Worm (Caenorhabditis elegans): ENCODE measurements around the gene F26C11.4.
A peak's percentile ranks its signal among the peaks of the same experiment; 100 is the strongest.

The F26C11.4 gene

ce11 chrII:9892409-9892808 lies 23.7 kb downstream of the F26C11.4 start, which contains the start of gene C08H9.16 (continued):
- no peak for TF ChIP-seq zfp-3 (GFP tag; conservative IDR thresholded peaks at IDR 0.05)
- TF ChIP-seq lin-1 (GFP tag; IDR thresholded peaks at IDR 0.05), result no peak
- TF ChIP-seq mes-2 (tag; optimal IDR thresholded peaks at IDR 0.05; ENCODE audit: poor library complexity, severe bottlenecking), result peak; percentile 68
- no peak for TF ChIP-seq nhr-237 (tag; optimal IDR thresholded peaks at IDR 0.05)
- no peak for TF ChIP-seq nhr-42 (GFP tag; IDR thresholded peaks at IDR 0.05)
- no peak for TF ChIP-seq madf-5 (GFP tag; IDR thresholded peaks at IDR 0.05)
- TF ChIP-seq ceh-32 (tag; optimal IDR thresholded peaks at IDR 0.05; ENCODE audit: poor library complexity), result no peak
- no peak for TF ChIP-seq sdz-12 (GFP tag; optimal IDR thresholded peaks at IDR 0.05)
- TF ChIP-seq unc-130 (GFP tag; optimal IDR thresholded peaks at IDR 0.05), result peak; percentile 24
- TF ChIP-seq mxl-2 (GFP tag; conservative IDR thresholded peaks at IDR 0.05), result no peak
- peak in 1 of 2 experiments; percentile 18 for TF ChIP-seq hif-1 (tag; optimal IDR thresholded peaks at IDR 0.05)
- TF ChIP-seq nhr-76 (tag; optimal IDR thresholded peaks at IDR 0.05), result no peak
- no peak for TF ChIP-seq nhr-10 (tag; optimal IDR thresholded peaks at IDR 0.05)
- TF ChIP-seq lim-7 (GFP tag; IDR thresholded peaks at IDR 0.05), result no peak
- peak; percentile 43 for TF ChIP-seq nhr-77 (tag; optimal IDR thresholded peaks at IDR 0.05)
- no peak for TF ChIP-seq vab-7 (GFP tag; IDR thresholded peaks at IDR 0.05)
- TF ChIP-seq nhr-48 (tag; optimal IDR thresholded peaks at IDR 0.05), result no peak
- no peak for TF ChIP-seq dmd-9 (GFP tag; IDR thresholded peaks at IDR 0.05)
- TF ChIP-seq lin-13 (GFP tag; optimal IDR thresholded peaks at IDR 0.05), result peak; percentile 24
- TF ChIP-seq ctbp-1 (GFP tag; IDR thresholded peaks at IDR 0.05), result no peak
- TF ChIP-seq daf-8 (GFP tag; IDR thresholded peaks at IDR 0.05), result no peak
- no peak for TF ChIP-seq ceh-82 (tag; optimal IDR thresholded peaks at IDR 0.05)
- TF ChIP-seq D1046.2 (GFP tag; IDR thresholded peaks at IDR 0.05), result peak; percentile 98
- TF ChIP-seq Y5F2A.4 (GFP tag; optimal IDR thresholded peaks at IDR 0.05), result no peak
- TF ChIP-seq duxl-1 (tag; optimal IDR thresholded peaks at IDR 0.05; ENCODE audit: poor library complexity), result no peak
- no peak for TF ChIP-seq Y48G9A.11 (GFP tag; IDR thresholded peaks at IDR 0.05)
- no peak for TF ChIP-seq tra-1 (GFP tag; IDR thresholded peaks at IDR 0.05)
- no peak for TF ChIP-seq daf-12 (tag; optimal IDR thresholded peaks at IDR 0.05)
- no peak for TF ChIP-seq pqm-1 (tag; optimal IDR thresholded peaks at IDR 0.05)
- TF ChIP-seq mxl-3 (GFP tag; optimal IDR thresholded peaks at IDR 0.05), result no peak
- TF ChIP-seq F44E2.7 (GFP tag; IDR thresholded peaks at IDR 0.05), result no peak
- no peak for TF ChIP-seq fkh-10 (GFP tag; optimal IDR thresholded peaks at IDR 0.05)
- no peak for TF ChIP-seq egl-43 (GFP tag; IDR thresholded peaks at IDR 0.05)
- TF ChIP-seq gei-8 (GFP tag; optimal IDR thresholded peaks at IDR 0.05), result no peak
- no peak for TF ChIP-seq unc-39 (tag; optimal IDR thresholded peaks at IDR 0.05)
- TF ChIP-seq zag-1 (tag; optimal IDR thresholded peaks at IDR 0.05), result no peak
- TF ChIP-seq lin-15B (tag; optimal IDR thresholded peaks at IDR 0.05), result no peak
- no peak for TF ChIP-seq zfp-2 (tag; optimal IDR thresholded peaks at IDR 0.05)
- TF ChIP-seq mdt-29 (GFP tag; IDR thresholded peaks at IDR 0.05), result no peak
- no peak for TF ChIP-seq spr-1 (tag; optimal IDR thresholded peaks at IDR 0.05)
- no peak for TF ChIP-seq mdl-1 (tag; optimal IDR thresholded peaks at IDR 0.05)
- TF ChIP-seq nhr-111 (GFP tag; optimal IDR thresholded peaks at IDR 0.05), result no peak
- TF ChIP-seq zip-11 (GFP tag; IDR thresholded peaks at IDR 0.05), result no peak
- no peak for TF ChIP-seq fos-1 (tag; optimal IDR thresholded peaks at IDR 0.05)
- TF ChIP-seq dmd-8 (GFP tag; IDR thresholded peaks at IDR 0.05), result no peak
- no peak for TF ChIP-seq egl-27 (tag; optimal IDR thresholded peaks at IDR 0.05)
- TF ChIP-seq php-3 (GFP tag; IDR thresholded peaks at IDR 0.05), result no peak
- TF ChIP-seq attf-4 (tag; optimal IDR thresholded peaks at IDR 0.05), result no peak
- no peak for TF ChIP-seq arid-1 (GFP tag; conservative IDR thresholded peaks at IDR 0.05)
- no peak for TF ChIP-seq ces-1 (GFP tag; optimal IDR thresholded peaks at IDR 0.05)
- no peak for TF ChIP-seq nhr-28 (tag; optimal IDR thresholded peaks at IDR 0.05)
- TF ChIP-seq spr-3 (GFP tag; optimal IDR thresholded peaks at IDR 0.05), result no peak
- TF ChIP-seq cey-2 (tag; optimal IDR thresholded peaks at IDR 0.05; ENCODE audit: borderline replicate concordance, insufficient read depth), result no peak
